Worm (Caenorhabditis elegans) whole organism, early embryonic: ENCODE results near the gene aly-3.

ENCODE experiments used
- B0310.2 ChIP-seq: sonication (generic microtip); optimal IDR thresholded peaks from 2 replicates; lab custom pipeline; 2016; ENCODE audit warnings: mild to moderate bottlenecking, missing genetic modification characterization, missing compliant biosample characterization
- F13C5.2 ChIP-seq: sonication (generic microtip); optimal IDR thresholded peaks from 2 replicates; lab custom pipeline; 2017; ENCODE audit warnings: mild to moderate bottlenecking, missing genetic modification characterization, inconsistent platforms, missing compliant biosample characterization
- aly-1 ChIP-seq: sonication (generic microtip); optimal IDR thresholded peaks from 2 replicates; lab custom pipeline; 2016; ENCODE audit warnings: missing genetic modification characterization, missing compliant biosample characterization
- ama-1 ChIP-seq: fragments of 150-350 bp; optimal IDR thresholded peaks from 2 replicates; lab custom pipeline; 2014
- ceh-13 ChIP-seq: fragments of 200-800 bp; sonication (Bioruptor generic); optimal IDR thresholded peaks from 2 replicates; lab custom pipeline; 2018; ENCODE audit warnings: mild to moderate bottlenecking, missing genetic modification characterization, missing compliant biosample characterization
- ceh-36 ChIP-seq: sonication (generic microtip); optimal IDR thresholded peaks from 2 replicates; lab custom pipeline; 2016; ENCODE audit warnings: missing genetic modification characterization, inconsistent platforms, missing compliant biosample characterization
- ets-7 ChIP-seq: sonication (generic microtip); optimal IDR thresholded peaks from 2 replicates; lab custom pipeline; 2016; ENCODE audit warnings: missing genotype, missing genetic modification characterization, missing compliant biosample characterization
- flt-1 ChIP-seq: fragments of 200-800 bp; sonication (Bioruptor generic); IDR thresholded peaks from 2 replicates; pipeline ENCODE4 v1.3.6; 2022; ENCODE audit warnings: missing genetic modification characterization, missing compliant biosample characterization
- hmbx-1 ChIP-seq: sonication (generic microtip); optimal IDR thresholded peaks from 2 replicates; lab custom pipeline; 2016; ENCODE audit warnings: mild to moderate bottlenecking, missing genetic modification characterization, missing compliant biosample characterization
- hmg-4 ChIP-seq: fragments of 200-800 bp; sonication (Bioruptor generic); optimal IDR thresholded peaks from 2 replicates; lab custom pipeline; 2018; ENCODE audit warnings: mild to moderate bottlenecking, missing genetic modification characterization, missing compliant biosample characterization
- hnd-1 ChIP-seq: sonication (generic microtip); optimal IDR thresholded peaks from 2 replicates; lab custom pipeline; 2016; ENCODE audit warnings: missing genetic modification characterization, missing compliant biosample characterization
- pes-1 ChIP-seq: fragments of 200-800 bp; sonication (Bioruptor generic); IDR thresholded peaks from 2 replicates; pipeline ENCODE4 v1.3.6; 2022; ENCODE audit warnings: missing genetic modification reagents, missing genetic modification characterization, missing compliant biosample characterization
- scrt-1 ChIP-seq: fragments of 200-800 bp; sonication (Bioruptor generic); IDR thresholded peaks from 2 replicates; pipeline ENCODE4 v1.3.6; 2022; ENCODE audit warnings: missing genetic modification characterization, missing compliant biosample characterization
- sea-1 ChIP-seq: fragments of 200-800 bp; sonication (Bioruptor generic); conservative IDR thresholded peaks from 2 replicates; pipeline ENCODE4 v1.3.6; 2022; ENCODE audit warnings: missing genetic modification characterization, missing compliant biosample characterization
- tbx-11 ChIP-seq: fragments of 200-800 bp; sonication (Bioruptor generic); IDR thresholded peaks from 2 replicates; pipeline ENCODE4 v1.3.6; 2022; ENCODE audit warnings: missing genetic modification characterization, missing compliant biosample characterization
- tbx-37 ChIP-seq: fragments of 200-800 bp; sonication (Bioruptor generic); conservative IDR thresholded peaks from 2 replicates; pipeline ENCODE4 v1.3.6; 2022; ENCODE audit warnings: missing genetic modification reagents, missing genetic modification characterization, missing compliant biosample characterization
- tra-4 ChIP-seq: sonication (generic microtip); optimal IDR thresholded peaks from 2 replicates; lab custom pipeline; 2017; ENCODE audit warnings: missing genetic modification characterization, missing compliant biosample characterization

Gene aly-3

DNA sequence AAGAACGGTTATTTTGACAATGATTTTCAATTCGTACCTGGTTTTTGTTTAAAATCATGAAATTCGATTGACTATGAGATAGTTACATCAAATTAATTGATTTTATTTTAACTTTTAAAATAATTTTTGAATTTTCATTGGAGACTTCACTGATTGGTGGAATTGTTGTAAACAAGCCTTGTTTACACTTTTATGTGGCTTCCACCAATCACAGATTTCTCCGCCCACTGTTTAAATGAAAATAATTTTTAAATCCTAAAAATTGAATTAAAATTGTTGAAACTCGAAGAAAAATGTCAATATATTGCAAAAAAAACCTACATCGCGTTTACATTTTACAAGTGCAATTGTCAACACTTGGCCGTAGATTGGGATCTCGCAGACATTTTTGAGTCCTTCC lies 2.5 kb upstream of the aly-3 start:
- no peak for TF ChIP-seq tbx-11
- TF ChIP-seq tra-4 (tag; lab: Kevin White, UChicago): no peak
- TF ChIP-seq hmg-4 (GFP tag; lab: Kevin White, UChicago): no peak
- TF ChIP-seq ets-7 (tag; lab: Kevin White, UChicago): no peak
- no peak for TF ChIP-seq tbx-37
- TF ChIP-seq ceh-36 (tag; lab: Kevin White, UChicago): no peak
- TF ChIP-seq ceh-13: no peak
- TF ChIP-seq scrt-1 (GFP tag; lab: Robert Waterston, UW): no peak
- TF ChIP-seq flt-1 (GFP tag; lab: Robert Waterston, UW): no peak
- TF ChIP-seq B0310.2 (tag; lab: Kevin White, UChicago): no peak
- no peak for TF ChIP-seq pes-1

DNA sequence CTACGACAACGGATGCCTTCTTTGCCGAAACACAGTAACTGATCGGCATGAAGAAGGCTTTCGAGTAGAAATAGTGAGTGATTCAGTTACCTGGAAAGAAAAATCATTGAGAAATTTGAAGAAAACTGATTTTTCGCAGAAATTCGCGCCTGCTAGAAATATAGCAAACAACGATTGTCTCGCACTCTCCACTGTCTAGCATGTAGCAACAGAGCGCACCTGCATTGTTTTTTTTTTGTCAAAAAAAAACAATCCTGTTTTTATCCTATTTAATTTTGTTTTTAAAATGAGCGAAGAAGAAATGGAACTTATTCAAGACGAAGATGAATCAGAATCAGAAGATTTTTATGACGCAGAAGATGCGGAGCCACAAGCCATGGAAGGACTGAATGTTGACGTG lies 2.0 kb upstream of the aly-3 start, which contains the start of the genes ddb-1 and M18.6:
TSS of gene ddb-1 (minus strand) at position 90 of the 400 bp plus-strand sequence.
TSS of gene M18.6 (plus strand) at position 235 of the 400 bp plus-strand sequence.
- TF ChIP-seq ceh-13: no peak
- TF ChIP-seq F13C5.2 (tag; lab: Kevin White, UChicago): no peak
- no peak for TF ChIP-seq pes-1

DNA sequence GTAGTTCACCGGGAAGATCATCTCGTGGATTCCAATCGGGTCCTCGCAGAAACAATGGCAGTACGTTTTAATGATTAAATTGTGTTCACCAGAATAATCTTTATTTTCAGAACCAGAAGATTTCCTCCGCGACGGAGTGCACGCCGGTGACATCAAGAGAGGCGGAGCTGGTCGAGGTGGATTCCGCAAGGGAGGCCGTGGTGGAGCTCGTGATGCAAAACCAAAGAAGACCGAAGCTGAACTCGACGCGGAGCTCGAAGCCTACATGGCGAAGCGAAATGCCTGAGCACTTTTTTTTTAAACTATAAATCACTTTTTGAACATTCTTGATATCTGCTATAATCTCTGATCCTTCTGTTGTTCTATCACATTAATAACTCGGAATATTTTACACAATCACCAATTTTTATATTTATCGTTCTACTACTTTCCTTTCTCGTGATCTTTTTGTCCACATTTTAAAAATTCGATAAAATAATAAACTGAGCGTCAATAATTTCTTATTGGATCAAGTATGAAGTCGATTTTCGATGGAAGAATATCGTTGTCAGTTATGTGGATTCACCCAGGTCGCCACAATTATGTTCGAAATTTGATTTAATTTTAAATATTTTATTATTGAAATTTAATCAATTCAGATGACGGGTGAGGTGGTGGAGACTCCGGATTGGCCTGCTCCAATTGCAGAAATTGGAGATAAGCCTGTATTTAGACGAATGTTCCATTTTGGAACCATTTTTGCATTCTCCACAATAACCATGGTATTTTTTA lies 1.4 kb downstream of the aly-3 start, which contains the start of gene dhhc-6:
TSS of gene dhhc-6 (plus strand) at position 639 of the 771 bp plus-strand sequence.
- no peak for TF ChIP-seq tbx-37
- no peak for TF ChIP-seq hmg-4 (GFP tag; lab: Kevin White, UChicago)
- TF ChIP-seq hnd-1 (tag; lab: Kevin White, UChicago): no peak
- no peak for TF ChIP-seq ets-7 (tag; lab: Kevin White, UChicago)

DNA sequence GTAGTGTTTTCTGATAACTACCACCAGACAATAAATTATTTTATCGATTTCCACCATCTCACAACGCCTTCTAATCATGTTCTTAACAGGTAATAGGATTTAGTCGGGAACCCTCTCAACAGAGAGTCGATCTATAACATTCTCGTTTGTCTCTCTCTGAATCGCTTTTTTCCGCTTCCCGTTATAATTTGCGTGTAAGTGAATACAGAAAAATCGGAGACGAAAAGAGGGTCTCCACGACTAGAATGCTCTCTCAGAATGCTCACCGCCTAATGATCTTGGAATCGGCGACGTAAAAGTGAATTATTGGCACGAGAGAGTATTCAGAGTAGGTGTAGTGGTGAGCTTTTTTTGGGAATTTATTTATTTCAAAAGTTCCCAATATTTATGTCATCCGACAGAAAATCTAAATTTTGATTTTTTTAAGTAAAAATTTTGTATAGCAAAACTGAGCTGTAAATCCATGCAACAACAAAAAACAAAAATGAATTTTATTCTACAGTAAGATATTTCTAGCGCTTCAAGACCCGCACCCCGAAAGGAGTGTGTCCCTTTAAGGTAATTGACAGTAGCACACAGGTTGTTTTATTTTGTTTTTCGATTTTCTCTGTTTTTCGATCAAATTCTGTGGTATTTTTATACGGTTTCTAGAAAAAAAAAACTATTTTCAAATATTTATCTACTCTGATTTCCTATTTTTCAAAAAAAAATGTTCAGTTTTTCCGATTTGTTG lies 3.8 kb downstream of the aly-3 start:
- no peak for TF ChIP-seq hnd-1 (tag; lab: Kevin White, UChicago)
- TF ChIP-seq aly-1: no peak
- no peak for TF ChIP-seq B0310.2 (tag; lab: Kevin White, UChicago)
- no peak for TF ChIP-seq hmbx-1 (tag; lab: Kevin White, UChicago)
- no peak for TF ChIP-seq scrt-1 (GFP tag; lab: Robert Waterston, UW)

DNA sequence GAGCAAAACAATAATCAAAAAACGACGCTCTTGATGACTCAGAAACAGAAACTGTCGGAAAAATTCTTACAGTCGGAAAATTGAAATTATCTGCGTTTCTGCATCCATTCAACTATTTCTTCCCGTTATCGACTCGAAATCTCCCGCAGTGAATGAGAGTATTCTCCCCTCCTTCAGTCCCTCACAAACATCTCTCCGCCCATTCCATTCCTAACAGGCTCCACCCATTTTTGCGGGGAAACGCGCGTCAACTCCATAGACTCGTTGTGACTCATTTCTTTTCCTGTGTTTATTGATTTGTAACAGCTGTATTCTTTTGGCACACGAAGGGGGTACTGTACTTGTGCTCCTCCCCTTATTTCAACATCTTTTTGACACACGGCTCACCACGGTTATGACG lies 4.8 kb downstream of the aly-3 start:
- TF ChIP-seq ceh-13: no peak
- no peak for TF ChIP-seq hmbx-1 (tag; lab: Kevin White, UChicago)
- no peak for TF ChIP-seq B0310.2 (tag; lab: Kevin White, UChicago)
- TF ChIP-seq aly-1: no peak
- TF ChIP-seq flt-1 (GFP tag; lab: Robert Waterston, UW): no peak
- no peak for TF ChIP-seq F13C5.2 (tag; lab: Kevin White, UChicago)
- TF ChIP-seq sea-1 (GFP tag; lab: Robert Waterston, UW): no peak

DNA sequence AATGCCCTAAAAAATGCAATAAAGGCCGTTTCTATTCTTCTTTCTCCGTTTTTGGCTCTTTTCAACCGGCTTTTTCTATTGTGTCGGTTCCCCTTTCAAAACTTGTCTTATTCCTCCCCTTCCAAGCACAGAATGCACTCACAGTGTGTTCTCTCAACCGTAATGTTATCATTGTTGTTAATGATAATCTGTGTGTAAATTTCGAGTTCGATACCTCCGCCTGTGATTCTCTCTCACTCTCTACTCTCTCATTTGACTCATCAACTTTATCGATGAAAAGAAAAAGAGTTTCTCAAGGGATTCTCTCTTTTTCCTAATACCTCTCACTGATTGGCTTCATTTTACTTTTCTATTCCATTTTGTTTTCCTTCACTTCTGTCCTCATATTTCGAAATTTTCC lies 5.6 kb downstream of the aly-3 start:
- TF ChIP-seq hmg-4 (GFP tag; lab: Kevin White, UChicago) (no peak), ama-1 (lab: Kevin White, UChicago) (no peak), B0310.2 (tag; lab: Kevin White, UChicago) (no peak), tbx-11 (no peak), ets-7 (tag; lab: Kevin White, UChicago) (no peak)

DNA sequence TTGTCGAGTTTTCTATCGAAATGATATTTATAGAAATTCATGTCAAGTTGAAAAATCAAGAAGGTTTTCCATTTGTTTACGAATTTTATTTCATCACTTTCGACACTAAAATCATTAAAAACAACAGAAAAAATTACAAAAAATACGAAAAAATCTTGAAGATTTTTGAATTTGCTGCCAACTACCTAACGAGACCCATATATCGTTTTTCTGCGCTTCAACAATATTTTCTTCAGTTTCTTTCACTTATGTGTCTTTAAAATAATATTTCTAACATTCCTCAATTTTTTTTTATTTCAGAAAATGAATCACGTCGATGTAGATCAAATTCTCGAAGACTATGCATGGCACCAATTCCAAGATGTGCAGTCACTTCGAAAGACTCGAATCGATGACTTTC lies 6.1 kb downstream of the aly-3 start, which contains the start of gene lin-24:
TSS of gene lin-24 (plus strand) at position 301 of the 400 bp plus-strand sequence.
- TF ChIP-seq pes-1: no peak
- no peak for TF ChIP-seq scrt-1 (GFP tag; lab: Robert Waterston, UW)
- no peak for TF ChIP-seq F13C5.2 (tag; lab: Kevin White, UChicago)

DNA sequence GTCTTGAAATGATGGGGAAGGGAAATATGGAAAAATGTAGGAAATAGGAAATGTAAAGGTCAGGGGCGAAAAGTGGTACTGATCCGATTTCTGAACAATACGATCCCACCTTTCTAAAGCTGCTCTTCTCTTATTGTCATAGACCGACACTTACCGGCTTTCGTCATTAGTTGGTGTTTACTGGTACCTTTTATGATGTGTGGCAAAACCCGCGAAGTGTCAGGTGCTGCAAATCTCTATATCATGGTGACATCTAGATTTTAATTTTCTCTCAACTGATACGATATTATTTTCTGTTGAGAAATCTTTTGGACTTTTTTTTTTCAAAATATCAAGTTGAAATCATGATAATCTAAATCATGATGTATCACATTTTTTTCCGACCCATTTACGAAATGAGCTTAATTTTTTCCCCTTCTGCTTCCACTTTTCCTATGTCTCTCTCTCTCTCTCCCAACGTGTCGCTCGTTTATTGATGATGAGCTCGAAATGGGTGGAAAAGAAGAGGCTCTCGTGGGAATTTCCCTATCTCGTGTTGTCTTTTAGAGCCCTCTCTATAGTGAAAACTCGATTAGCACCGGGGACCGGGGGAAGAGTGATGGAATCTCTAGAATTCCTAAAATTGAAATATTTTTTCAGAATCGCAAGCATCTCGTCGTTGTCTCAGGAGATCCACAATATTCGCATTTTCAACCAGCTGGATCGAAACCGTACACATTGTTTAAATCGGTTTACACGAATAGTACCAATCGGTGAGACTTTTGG lies 8.4 kb downstream of the aly-3 start:
- TF ChIP-seq aly-1 (no peak), ceh-36 (tag; lab: Kevin White, UChicago) (no peak), ama-1 (lab: Kevin White, UChicago) (no peak), hnd-1 (tag; lab: Kevin White, UChicago) (no peak), pes-1 (no peak), tbx-37 (no peak), scrt-1 (GFP tag; lab: Robert Waterston, UW) (no peak), F13C5.2 (tag; lab: Kevin White, UChicago) (no peak), B0310.2 (tag; lab: Kevin White, UChicago) (no peak), flt-1 (GFP tag; lab: Robert Waterston, UW) (no peak), hmg-4 (GFP tag; lab: Kevin White, UChicago) (no peak), hmbx-1 (tag; lab: Kevin White, UChicago) (no peak), ets-7 (tag; lab: Kevin White, UChicago) (no peak)
